Fruit fly (Drosophila melanogaster) whole organism, prepupa: Measurements from ENCODE around the gene CG14014.
A peak's percentile ranks its signal among the peaks of the same experiment; 100 is the strongest.

Experiments used
- CG10631 ChIP-seq: fragments of 200-800 bp; sonication (Bioruptor generic); optimal IDR thresholded peaks from 2 replicates; lab custom pipeline; 2016; ENCODE audit warnings: missing biosample characterization, missing genetic modification characterization
- CG10669 ChIP-seq: fragments of 200-800 bp; sonication (Bioruptor generic); optimal IDR thresholded peaks from 3 replicates; lab custom pipeline; 2018; ENCODE audit warnings: missing biosample characterization, mild to moderate bottlenecking, missing genetic modification characterization, moderate library complexity
- CG11294 ChIP-seq: fragments of 200-800 bp; sonication (Bioruptor generic); IDR thresholded peaks from 2 replicates; pipeline ENCODE4 v1.3.6; 2022; ENCODE audit warnings: missing biosample characterization, missing genetic modification characterization
- CG11762 ChIP-seq: fragments of 200-800 bp; sonication (Bioruptor generic); optimal IDR thresholded peaks from 3 replicates; lab custom pipeline; 2016; ENCODE audit warnings: missing biosample characterization, missing genetic modification characterization; ENCODE audit not compliant: insufficient read depth
- CG11902 ChIP-seq: fragments of 200-800 bp; sonication (Bioruptor generic); optimal IDR thresholded peaks from 3 replicates; lab custom pipeline; 2016; ENCODE audit warnings: missing biosample characterization, missing genetic modification characterization
- CG15336 ChIP-seq: fragments of 200-800 bp; sonication (Bioruptor generic); IDR thresholded peaks from 2 replicates; pipeline ENCODE4 v1.3.6; 2022; ENCODE audit warnings: missing biosample characterization, missing genetic modification characterization
- CG1621 ChIP-seq: fragments of 200-800 bp; sonication (Bioruptor generic); optimal IDR thresholded peaks from 3 replicates; lab custom pipeline; 2018; ENCODE audit warnings: missing biosample characterization, mild to moderate bottlenecking, missing genetic modification characterization
- CG16779 ChIP-seq: fragments of 200-800 bp; sonication (Bioruptor generic); optimal IDR thresholded peaks from 3 replicates; lab custom pipeline; 2017; ENCODE audit warnings: missing biosample characterization, mild to moderate bottlenecking, missing genetic modification characterization
- CG3032 ChIP-seq: fragments of 200-800 bp; optimal IDR thresholded peaks from 2 replicates; lab custom pipeline; 2019; ENCODE audit warnings: missing biosample characterization, mild to moderate bottlenecking, missing genetic modification characterization, moderate library complexity
- CG32006 ChIP-seq: fragments of 200-800 bp; sonication (Bioruptor generic); optimal IDR thresholded peaks from 3 replicates; lab custom pipeline; 2017; ENCODE audit warnings: missing biosample characterization, mild to moderate bottlenecking, missing genetic modification characterization
- CG34406 ChIP-seq: fragments of 200-800 bp; sonication (Bioruptor generic); optimal IDR thresholded peaks from 3 replicates; lab custom pipeline; 2016; ENCODE audit warnings: missing biosample characterization, missing genetic modification characterization
- CG3919 ChIP-seq: fragments of 200-800 bp; sonication (Bioruptor generic); optimal IDR thresholded peaks from 3 replicates; lab custom pipeline; 2016; ENCODE audit warnings: missing biosample characterization, missing genetic modification characterization
- CG4318 ChIP-seq: fragments of 200-800 bp; sonication (Bioruptor generic); optimal IDR thresholded peaks from 3 replicates; lab custom pipeline; 2017; ENCODE audit warnings: missing biosample characterization, mild to moderate bottlenecking, missing genetic modification characterization
- CG6163 ChIP-seq: fragments of 200-800 bp; sonication (Bioruptor generic); IDR thresholded peaks from 3 replicates; pipeline ENCODE4 v1.3.6; 2022; ENCODE audit warnings: missing biosample characterization, missing genetic modification characterization
- CG6792 ChIP-seq: fragments of 200-800 bp; sonication (Bioruptor generic); optimal IDR thresholded peaks from 3 replicates; lab custom pipeline; 2016; ENCODE audit warnings: missing biosample characterization, missing genetic modification characterization
- CG6854 ChIP-seq: fragments of 200-800 bp; sonication (Bioruptor generic); optimal IDR thresholded peaks from 2 replicates; lab custom pipeline; 2017; ENCODE audit warnings: missing biosample characterization, mild to moderate bottlenecking, missing genetic modification characterization
- CG7368 ChIP-seq: fragments of 200-800 bp; sonication (Bioruptor generic); optimal IDR thresholded peaks from 3 replicates; lab custom pipeline; 2016; ENCODE audit warnings: missing biosample characterization, missing genetic modification characterization
- CG8119 ChIP-seq: fragments of 200-800 bp; sonication (Bioruptor generic); IDR thresholded peaks from 3 replicates; pipeline ENCODE4 v1.3.6; 2022; ENCODE audit warnings: missing biosample characterization, missing genetic modification characterization
- CG8319 ChIP-seq: fragments of 200-800 bp; sonication (Bioruptor generic); optimal IDR thresholded peaks from 3 replicates; lab custom pipeline; 2016; ENCODE audit warnings: missing biosample characterization, missing genetic modification characterization
- CG9139 ChIP-seq: fragments of 200-800 bp; sonication (Bioruptor generic); optimal IDR thresholded peaks from 3 replicates; lab custom pipeline; 2017; ENCODE audit warnings: missing biosample characterization, mild to moderate bottlenecking, missing genetic modification characterization
- Eip75B ChIP-seq: fragments of 200-800 bp; sonication (Bioruptor generic); optimal IDR thresholded peaks from 3 replicates; lab custom pipeline; 2016; ENCODE audit warnings: missing biosample characterization, missing genetic modification characterization
- Eip78C ChIP-seq: fragments of 200-800 bp; sonication (Bioruptor generic); peaks from one replicate; lab custom pipeline; 2016; ENCODE audit warnings: missing biosample characterization, missing genetic modification characterization
- Gug ChIP-seq: fragments of 200-800 bp; sonication (Bioruptor generic); IDR thresholded peaks from 2 replicates; pipeline ENCODE4 v1.3.6; 2022; ENCODE audit warnings: missing biosample characterization, missing genetic modification characterization
- Hr39 ChIP-seq: fragments of 200-800 bp; sonication (Bioruptor generic); optimal IDR thresholded peaks from 2 replicates; lab custom pipeline; 2016; ENCODE audit warnings: missing biosample characterization, missing genetic modification characterization
- Hr4 ChIP-seq: fragments of 200-800 bp; sonication (Bioruptor generic); optimal IDR thresholded peaks from 3 replicates; lab custom pipeline; 2016; ENCODE audit warnings: missing biosample characterization, missing genetic modification characterization
- Lpt ChIP-seq: fragments of 200-800 bp; sonication (Bioruptor generic); optimal IDR thresholded peaks from 3 replicates; lab custom pipeline; 2016; ENCODE audit warnings: missing biosample characterization, missing genetic modification characterization
- Met ChIP-seq: fragments of 200-800 bp; sonication (Bioruptor generic); optimal IDR thresholded peaks from 3 replicates; lab custom pipeline; 2016; ENCODE audit warnings: missing biosample characterization, missing genetic modification characterization
- OdsH ChIP-seq: fragments of 200-800 bp; sonication (Bioruptor generic); optimal IDR thresholded peaks from 3 replicates; lab custom pipeline; 2016; ENCODE audit warnings: missing biosample characterization, missing genetic modification characterization
- Sox102F ChIP-seq: fragments of 200-800 bp; sonication (Bioruptor generic); optimal IDR thresholded peaks from 2 replicates; lab custom pipeline; 2016; ENCODE audit warnings: missing biosample characterization, mild to moderate bottlenecking, missing genetic modification characterization
- Sox15 ChIP-seq: fragments of 200-800 bp; sonication (Bioruptor generic); optimal IDR thresholded peaks from 3 replicates; lab custom pipeline; 2016; ENCODE audit warnings: missing biosample characterization, missing genetic modification characterization
- achi ChIP-seq: fragments of 200-800 bp; sonication (Bioruptor generic); optimal IDR thresholded peaks from 3 replicates; lab custom pipeline; 2016; ENCODE audit warnings: missing biosample characterization, missing genetic modification characterization
- cyc ChIP-seq: fragments of 200-800 bp; sonication (Bioruptor generic); optimal IDR thresholded peaks from 3 replicates; lab custom pipeline; 2016; ENCODE audit warnings: missing biosample characterization, missing genetic modification characterization
- dac ChIP-seq: fragments of 200-800 bp; sonication (Bioruptor generic); optimal IDR thresholded peaks from 2 replicates; lab custom pipeline; 2017; ENCODE audit warnings: missing biosample characterization, mild to moderate bottlenecking, missing genetic modification characterization
- eg ChIP-seq: fragments of 200-800 bp; sonication (Bioruptor generic); IDR thresholded peaks from 3 replicates; pipeline ENCODE4 v1.3.6; 2022; ENCODE audit warnings: missing biosample characterization, missing genetic modification characterization
- esn ChIP-seq: fragments of 200-800 bp; sonication (Bioruptor generic); optimal IDR thresholded peaks from 2 replicates; lab custom pipeline; 2016; ENCODE audit warnings: missing biosample characterization, mild to moderate bottlenecking, missing genetic modification characterization, moderate library complexity
- fkh ChIP-seq: fragments of 200-800 bp; sonication (Bioruptor generic); optimal IDR thresholded peaks from 3 replicates; lab custom pipeline; 2017; ENCODE audit warnings: missing biosample characterization, mild to moderate bottlenecking, missing genetic modification characterization, moderate library complexity
- net ChIP-seq: fragments of 200-800 bp; sonication (Bioruptor generic); optimal IDR thresholded peaks from 3 replicates; lab custom pipeline; 2016; ENCODE audit warnings: missing biosample characterization, missing genetic modification characterization
- salr ChIP-seq, 2 experiments: fragments of 200-800 bp; sonication (Bioruptor generic); optimal IDR thresholded peaks; 3 replicates each; lab custom pipeline; 2016 to 2018; ENCODE audit warnings: missing biosample characterization in 2 of 2, missing genetic modification characterization in 2 of 2, mild to moderate bottlenecking in 1 of 2
- spab ChIP-seq: fragments of 200-800 bp; sonication (Bioruptor generic); optimal IDR thresholded peaks from 2 replicates; lab custom pipeline; 2017; ENCODE audit warnings: missing biosample characterization, mild to moderate bottlenecking, missing genetic modification characterization, missing genetic modification reagents
- svp ChIP-seq: fragments of 200-800 bp; sonication (Bioruptor generic); peaks from one replicate; lab custom pipeline; 2016; ENCODE audit warnings: missing biosample characterization, missing genetic modification characterization
- topi ChIP-seq: fragments of 200-800 bp; sonication (Bioruptor generic); optimal IDR thresholded peaks from 3 replicates; lab custom pipeline; 2016; ENCODE audit warnings: missing biosample characterization, missing genetic modification characterization
- vri ChIP-seq: fragments of 200-800 bp; sonication (Bioruptor generic); optimal IDR thresholded peaks from 3 replicates; lab custom pipeline; 2016; ENCODE audit warnings: missing biosample characterization, mild to moderate bottlenecking, missing genetic modification characterization

Gene CG14014

DNA sequence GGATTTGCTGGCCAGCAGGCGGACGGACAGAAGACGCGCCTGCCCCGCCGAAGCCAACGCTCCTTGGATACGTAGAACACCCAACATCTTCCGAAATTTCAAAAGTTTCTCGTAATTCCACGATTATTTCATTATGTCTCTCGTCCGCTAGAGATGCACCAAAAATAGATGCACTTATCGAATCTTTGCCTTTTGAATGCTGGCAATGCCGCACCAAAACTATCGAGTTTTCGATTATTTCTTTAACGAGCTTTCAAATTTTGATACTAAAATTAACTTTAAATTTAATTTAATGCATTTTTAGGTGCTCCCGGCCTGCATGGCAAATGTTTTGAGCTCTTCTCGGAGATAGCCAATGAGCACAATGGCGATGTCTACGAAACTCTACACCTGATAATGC, 18.6 kb downstream of the CG14014 start, which contains the start of gene Coq6:
TSS of gene Coq6 (minus strand) at position 163 of the 400 bp plus-strand sequence.
- TF ChIP-seq CG4318 (GFP tag; lab: Kevin White, UChicago), result no peak
- TF ChIP-seq CG6163, result 0 out of 3 replicates have a peak, but pooled peaks have one; percentile 26

dm6 chr2L:5527861-5528260, 22.8 kb downstream of the CG14014 start, which contains the start of gene CG31915:
TSS of gene CG31915 (plus strand) at chr2L:5528123.
- TF ChIP-seq svp (GFP tag; lab: Kevin White, UChicago) (no peak), CG1621 (tag; lab: Kevin White, UChicago) (peak; percentile 68), CG6163 (no peak)

DNA sequence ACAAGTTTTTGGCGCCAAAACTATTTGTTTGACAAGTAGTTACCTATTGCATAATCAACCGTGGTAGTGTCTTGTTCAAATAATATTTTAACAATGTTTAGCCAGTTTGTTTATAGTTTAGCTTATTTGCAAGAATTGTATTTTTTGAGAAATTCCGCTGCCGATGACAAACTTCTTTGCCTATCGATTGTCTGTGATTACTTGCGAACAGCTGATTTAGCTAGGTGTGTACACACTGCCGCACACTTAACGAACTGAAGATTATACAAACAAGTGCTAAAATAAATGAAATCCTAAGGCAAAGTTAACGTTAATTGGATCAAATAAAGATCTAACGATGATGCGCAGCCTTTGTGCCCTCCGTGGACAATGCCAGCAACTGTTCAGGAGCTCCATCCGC, 23.9 kb downstream of the CG14014 start, which contains the start of gene Cox11:
TSS of gene Cox11 (plus strand) at position 220 of the 400 bp plus-strand sequence.
- TF ChIP-seq CG7368 (GFP tag; lab: Kevin White, UChicago) (no peak), CG6163 (no peak), CG15336 (GFP tag; lab: Robert Waterston, UW) (no peak), OdsH (no peak), CG6854 (GFP tag; lab: Kevin White, UChicago) (no peak), CG10631 (no peak), fkh (GFP tag; lab: Kevin White, UChicago) (no peak), CG11902 (no peak), CG11762 (no peak), topi (GFP tag; lab: Kevin White, UChicago) (no peak), dac (GFP tag; lab: Kevin White, UChicago) (no peak), CG9139 (GFP tag; lab: Kevin White, UChicago) (no peak)

- peak; percentile 86 for TF ChIP-seq fkh (GFP tag; lab: Kevin White, UChicago)
- no peak for TF ChIP-seq CG11294 (GFP tag; lab: Robert Waterston, UW)
Measured at dm6 chr2L:5525723-5526122, 24.9 kb downstream of the CG14014 start, which contains the start of gene Cap-D3. TSS of gene Cap-D3 (plus strand) at chr2L:5525905.

- TF ChIP-seq Gug (peak; percentile 60), CG3032 (tag; lab: Kevin White, UChicago) (peak; percentile 80), vri (no peak), fkh (GFP tag; lab: Kevin White, UChicago) (peak; percentile 23), CG10669 (GFP tag; lab: Kevin White, UChicago) (no peak), CG8119 (GFP tag; lab: Robert Waterston, UW) (peak; percentile 55; the same call in 2 of the 3 replicates), net (GFP tag; lab: Kevin White, UChicago) (no peak), CG16779 (tag; lab: Kevin White, UChicago) (no peak), Hr4 (no peak), CG11294 (GFP tag; lab: Robert Waterston, UW) (peak; percentile 29; the same call in 1 of the 2 replicates), CG15336 (GFP tag; lab: Robert Waterston, UW) (peak; percentile 28; the same call in 1 of the 2 replicates), CG4318 (GFP tag; lab: Kevin White, UChicago) (no peak), Eip78C (no peak), dac (GFP tag; lab: Kevin White, UChicago) (no peak), CG3919 (no peak), Lpt (GFP tag; lab: Kevin White, UChicago) (peak; percentile 55), salr (GFP tag; optimal IDR thresholded peaks at IDR 0.05; lab: Kevin White, UChicago) (no peak), CG6854 (GFP tag; lab: Kevin White, UChicago) (no peak), CG10631 (no peak), achi (GFP tag; lab: Kevin White, UChicago) (no peak), Sox102F (no peak), esn (GFP tag; lab: Kevin White, UChicago) (peak; percentile 77), Hr39 (no peak), CG32006 (GFP tag; lab: Kevin White, UChicago) (no peak), OdsH (no peak), Sox15 (GFP tag; lab: Kevin White, UChicago) (peak; percentile 67), CG8319 (peak; percentile 24), Eip75B (no peak), Met (no peak), spab (GFP tag; lab: Kevin White, UChicago) (no peak), cyc (GFP tag; lab: Kevin White, UChicago) (peak; percentile 63), eg (GFP tag; lab: Robert Waterston, UW) (no peak; the same call in 2 of the 3 replicates), CG34406 (GFP tag; lab: Kevin White, UChicago) (peak; percentile 74), CG6792 (GFP tag; lab: Kevin White, UChicago) (no peak), topi (GFP tag; lab: Kevin White, UChicago) (no peak)
Measured at dm6 chr2L:5523848-5524473, 26.7 kb downstream of the CG14014 start, which contains the start of the genes Vps52 and Elp4. TSS of gene Vps52 (minus strand) at chr2L:5523898. TSS of gene Elp4 (plus strand) at chr2L:5524139.
